Worm (Caenorhabditis elegans): ENCODE data around the gene F53F4.2.

F53F4.2 gene

ce11 chrV:13598370-13598769, 9.0 kb upstream of the F53F4.2 start:
- TF ChIP-seq ceh-36 (tag; optimal IDR thresholded peaks at IDR 0.05) = no peak
- TF ChIP-seq ets-7 (tag; optimal IDR thresholded peaks at IDR 0.05) = no peak
- no peak for TF ChIP-seq ceh-13 (GFP tag; optimal IDR thresholded peaks at IDR 0.05)
- TF ChIP-seq B0310.2 (tag; optimal IDR thresholded peaks at IDR 0.05) = no peak
- no peak for TF ChIP-seq tra-4 (tag; optimal IDR thresholded peaks at IDR 0.05)
- TF ChIP-seq F13C5.2 (tag; optimal IDR thresholded peaks at IDR 0.05) = no peak
- TF ChIP-seq scrt-1 (GFP tag; IDR thresholded peaks at IDR 0.05) = no peak
- no peak for TF ChIP-seq hmg-4 (GFP tag; optimal IDR thresholded peaks at IDR 0.05)
- no peak for TF ChIP-seq ama-1 (optimal IDR thresholded peaks at IDR 0.05)
- TF ChIP-seq tbx-37 (GFP tag; conservative IDR thresholded peaks at IDR 0.05) = no peak
- no peak for TF ChIP-seq tbx-11 (GFP tag; IDR thresholded peaks at IDR 0.05)
- no peak for TF ChIP-seq pes-1 (GFP tag; IDR thresholded peaks at IDR 0.05)
- TF ChIP-seq hmbx-1 (tag; optimal IDR thresholded peaks at IDR 0.05) = no peak
- TF ChIP-seq sea-1 (GFP tag; conservative IDR thresholded peaks at IDR 0.05) = no peak
- TF ChIP-seq aly-1 (tag; optimal IDR thresholded peaks at IDR 0.05) = no peak

DNA sequence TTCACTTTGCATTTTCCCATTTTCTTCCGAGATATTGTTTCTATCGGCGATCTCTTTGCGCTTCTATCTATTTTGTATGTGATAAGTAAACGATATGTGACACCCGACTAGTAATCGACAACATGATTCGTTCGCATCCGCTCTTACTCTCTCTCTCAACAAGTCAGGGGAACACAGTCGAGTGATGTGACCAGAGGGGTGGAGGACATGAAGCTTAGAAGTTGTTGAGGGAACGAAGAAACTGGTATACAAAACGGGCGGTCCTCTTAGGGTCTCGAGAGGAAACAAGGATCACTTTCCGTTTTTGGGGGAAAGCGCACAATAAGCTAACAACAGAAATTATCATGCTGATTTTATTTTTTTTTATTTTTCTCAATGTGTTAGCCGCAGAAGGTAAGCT, 3.7 kb upstream of the F53F4.2 start, which contains the start of gene F53F4.4:
TSS of gene F53F4.4 (plus strand) at position 301 of the 400 bp plus-strand sequence.
- TF ChIP-seq sea-1 (GFP tag; conservative IDR thresholded peaks at IDR 0.05) = no peak
- TF ChIP-seq hmg-4 (GFP tag; optimal IDR thresholded peaks at IDR 0.05) = no peak
- TF ChIP-seq tbx-37 (GFP tag; conservative IDR thresholded peaks at IDR 0.05) = no peak
- no peak for TF ChIP-seq scrt-1 (GFP tag; IDR thresholded peaks at IDR 0.05)
- no peak for TF ChIP-seq ets-7 (tag; optimal IDR thresholded peaks at IDR 0.05)
- no peak for TF ChIP-seq F13C5.2 (tag; optimal IDR thresholded peaks at IDR 0.05)
- TF ChIP-seq ceh-13 (GFP tag; optimal IDR thresholded peaks at IDR 0.05) = no peak
- no peak for TF ChIP-seq tra-4 (tag; optimal IDR thresholded peaks at IDR 0.05)
- TF ChIP-seq tbx-11 (GFP tag; IDR thresholded peaks at IDR 0.05) = no peak
- TF ChIP-seq hmbx-1 (tag; optimal IDR thresholded peaks at IDR 0.05) = no peak
- TF ChIP-seq ama-1 (optimal IDR thresholded peaks at IDR 0.05) = no peak
- TF ChIP-seq ceh-36 (tag; optimal IDR thresholded peaks at IDR 0.05) = no peak
- no peak for TF ChIP-seq flt-1 (GFP tag; IDR thresholded peaks at IDR 0.05)
- no peak for TF ChIP-seq aly-1 (tag; optimal IDR thresholded peaks at IDR 0.05)
- TF ChIP-seq hnd-1 (tag; optimal IDR thresholded peaks at IDR 0.05) = no peak
- TF ChIP-seq pes-1 (GFP tag; IDR thresholded peaks at IDR 0.05) = no peak
- no peak for TF ChIP-seq B0310.2 (tag; optimal IDR thresholded peaks at IDR 0.05)

DNA sequence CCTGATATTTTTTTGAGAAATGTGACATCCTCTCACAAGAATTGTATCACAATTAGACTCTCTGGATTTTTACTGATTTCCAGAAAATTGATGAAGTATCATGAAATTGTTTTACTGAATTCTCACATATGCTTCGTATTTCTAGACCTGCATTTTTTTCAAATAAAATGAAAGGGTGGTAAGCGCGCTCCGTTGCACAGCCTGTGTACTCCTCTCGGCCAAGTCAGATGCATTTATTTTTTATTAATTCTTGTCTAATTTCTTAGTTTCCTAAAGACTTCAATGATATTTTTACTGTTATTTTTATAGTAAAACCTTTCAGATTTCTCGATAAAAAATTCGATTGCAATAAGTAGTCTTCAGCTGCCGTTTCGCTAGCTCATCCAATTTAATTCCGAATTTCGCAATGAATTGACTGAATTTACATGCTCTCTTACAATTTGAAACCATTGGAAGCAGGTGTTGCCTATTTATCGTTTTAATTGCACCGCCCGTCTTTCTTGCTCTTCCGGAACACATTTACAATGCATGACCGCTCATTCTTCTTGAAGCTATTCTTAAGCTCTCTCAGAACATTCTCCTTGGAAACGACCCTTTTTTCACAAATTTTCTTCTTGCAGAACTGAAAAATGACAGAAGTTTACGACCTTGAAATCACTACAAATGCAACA, 2.2 kb upstream of the F53F4.2 start, which contains the start of gene tbcb-1:
TSS of gene tbcb-1 (plus strand) at position 621 of the 671 bp plus-strand sequence.
- TF ChIP-seq B0310.2 (tag; optimal IDR thresholded peaks at IDR 0.05) = no peak
- no peak for TF ChIP-seq aly-1 (tag; optimal IDR thresholded peaks at IDR 0.05)
- TF ChIP-seq tbx-11 (GFP tag; IDR thresholded peaks at IDR 0.05) = no peak
- TF ChIP-seq pes-1 (GFP tag; IDR thresholded peaks at IDR 0.05) = no peak
- no peak for TF ChIP-seq tbx-37 (GFP tag; conservative IDR thresholded peaks at IDR 0.05)
- TF ChIP-seq hnd-1 (tag; optimal IDR thresholded peaks at IDR 0.05) = no peak
- no peak for TF ChIP-seq ets-7 (tag; optimal IDR thresholded peaks at IDR 0.05)
- TF ChIP-seq hmg-4 (GFP tag; optimal IDR thresholded peaks at IDR 0.05) = no peak
- no peak for TF ChIP-seq F13C5.2 (tag; optimal IDR thresholded peaks at IDR 0.05)
- no peak for TF ChIP-seq tra-4 (tag; optimal IDR thresholded peaks at IDR 0.05)
- TF ChIP-seq flt-1 (GFP tag; IDR thresholded peaks at IDR 0.05) = no peak
- TF ChIP-seq ceh-13 (GFP tag; optimal IDR thresholded peaks at IDR 0.05) = no peak
- no peak for TF ChIP-seq ama-1 (optimal IDR thresholded peaks at IDR 0.05)
- TF ChIP-seq ceh-36 (tag; optimal IDR thresholded peaks at IDR 0.05) = no peak
- TF ChIP-seq hmbx-1 (tag; optimal IDR thresholded peaks at IDR 0.05) = no peak
- TF ChIP-seq scrt-1 (GFP tag; IDR thresholded peaks at IDR 0.05) = no peak
- no peak for TF ChIP-seq sea-1 (GFP tag; conservative IDR thresholded peaks at IDR 0.05)

- TF ChIP-seq B0310.2 (tag; optimal IDR thresholded peaks at IDR 0.05) = no peak
- TF ChIP-seq hmbx-1 (tag; optimal IDR thresholded peaks at IDR 0.05) = no peak
- TF ChIP-seq ceh-36 (tag; optimal IDR thresholded peaks at IDR 0.05) = no peak
- no peak for TF ChIP-seq flt-1 (GFP tag; IDR thresholded peaks at IDR 0.05)
- TF ChIP-seq F13C5.2 (tag; optimal IDR thresholded peaks at IDR 0.05) = no peak
- no peak for TF ChIP-seq tbx-37 (GFP tag; conservative IDR thresholded peaks at IDR 0.05)
- TF ChIP-seq pes-1 (GFP tag; IDR thresholded peaks at IDR 0.05) = no peak
- TF ChIP-seq ceh-13 (GFP tag; optimal IDR thresholded peaks at IDR 0.05) = no peak
- TF ChIP-seq aly-1 (tag; optimal IDR thresholded peaks at IDR 0.05) = no peak
- TF ChIP-seq ama-1 (optimal IDR thresholded peaks at IDR 0.05) = no peak
- no peak for TF ChIP-seq sea-1 (GFP tag; conservative IDR thresholded peaks at IDR 0.05)
- no peak for TF ChIP-seq ets-7 (tag; optimal IDR thresholded peaks at IDR 0.05)
- no peak for TF ChIP-seq tbx-11 (GFP tag; IDR thresholded peaks at IDR 0.05)
- no peak for TF ChIP-seq tra-4 (tag; optimal IDR thresholded peaks at IDR 0.05)
Measured at ce11 chrV:13587902-13588301, 1.5 kb downstream of the F53F4.2 start, which contains the start of gene F53F4.17. Gene F53F4.17 (plus strand): TSS chrV:13588202.

DNA sequence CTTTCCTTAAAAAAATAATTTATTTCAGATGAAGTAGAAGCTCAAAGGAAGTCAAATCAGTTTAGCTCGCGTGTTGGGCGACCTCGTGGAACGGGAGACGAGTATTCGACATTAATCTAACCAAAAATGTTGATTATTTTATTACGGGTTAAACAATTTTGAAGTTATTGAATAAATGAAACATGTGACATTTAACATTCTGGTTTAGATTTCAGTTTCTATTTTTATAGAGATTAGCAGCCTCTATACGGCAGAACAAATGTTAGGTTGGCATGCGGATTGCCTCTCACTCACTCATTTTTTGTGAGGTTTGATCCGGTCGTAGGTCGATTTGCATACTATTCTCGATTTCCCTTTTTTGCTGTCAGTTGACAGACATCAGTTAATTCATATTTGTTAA, 4.9 kb downstream of the F53F4.2 start, which contains the start of gene F53F4.1:
TSS of gene F53F4.1 (plus strand) at position 301 of the 400 bp plus-strand sequence.
- no peak for TF ChIP-seq ets-7 (tag; optimal IDR thresholded peaks at IDR 0.05)
- TF ChIP-seq B0310.2 (tag; optimal IDR thresholded peaks at IDR 0.05) = no peak
- TF ChIP-seq scrt-1 (GFP tag; IDR thresholded peaks at IDR 0.05) = no peak
- TF ChIP-seq tbx-11 (GFP tag; IDR thresholded peaks at IDR 0.05) = no peak
- no peak for TF ChIP-seq tra-4 (tag; optimal IDR thresholded peaks at IDR 0.05)

DNA sequence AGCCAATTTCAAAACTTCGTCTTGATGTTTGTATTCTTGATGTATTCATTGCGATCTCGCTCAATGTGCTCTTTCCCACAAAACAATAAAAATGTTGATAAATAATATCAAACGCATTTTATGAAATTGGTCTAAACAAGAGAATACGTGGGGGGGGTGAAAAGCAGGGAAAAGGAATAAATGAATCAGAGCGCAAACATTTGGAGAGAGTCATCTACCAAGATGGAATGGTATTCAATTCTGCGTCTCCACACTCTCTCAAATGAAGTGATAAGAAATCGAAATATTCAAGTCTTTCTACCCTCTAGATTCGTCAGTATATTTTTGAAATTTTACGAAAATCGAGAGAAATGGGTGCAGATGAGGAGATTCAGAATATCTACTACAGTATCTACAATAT, 8.7 kb downstream of the F53F4.2 start, which contains the start of gene C50B8.5:
TSS of gene C50B8.5 (plus strand) at position 273 of the 400 bp plus-strand sequence.
- no peak for TF ChIP-seq tra-4 (tag; optimal IDR thresholded peaks at IDR 0.05)
- TF ChIP-seq sea-1 (GFP tag; conservative IDR thresholded peaks at IDR 0.05) = no peak
- TF ChIP-seq aly-1 (tag; optimal IDR thresholded peaks at IDR 0.05) = no peak
- TF ChIP-seq hnd-1 (tag; optimal IDR thresholded peaks at IDR 0.05) = no peak
- TF ChIP-seq ets-7 (tag; optimal IDR thresholded peaks at IDR 0.05) = no peak

DNA sequence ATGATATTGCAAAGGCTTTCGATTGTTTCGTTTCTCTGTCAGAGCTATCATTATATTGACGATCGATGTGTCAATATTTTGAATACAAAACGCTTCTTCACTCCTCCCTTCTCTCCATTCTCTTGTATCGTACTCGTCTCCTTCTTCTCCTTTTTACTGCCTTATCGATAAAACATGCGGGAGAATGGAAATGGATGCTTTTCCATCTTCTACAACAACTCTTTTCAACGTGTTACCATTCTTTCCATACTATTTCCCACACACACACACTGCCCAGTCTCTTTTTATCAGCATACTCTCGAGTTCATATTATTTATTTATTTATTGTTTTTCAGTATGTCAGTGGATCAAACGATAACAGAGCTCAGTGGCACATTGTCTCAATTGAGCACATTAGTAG, 10.8 kb downstream of the F53F4.2 start, which contains the start of gene C50B8.6:
TSS of gene C50B8.6 (plus strand) at position 336 of the 400 bp plus-strand sequence.
- TF ChIP-seq tra-4 (tag; optimal IDR thresholded peaks at IDR 0.05) = no peak
- TF ChIP-seq F13C5.2 (tag; optimal IDR thresholded peaks at IDR 0.05) = no peak
- TF ChIP-seq hmg-4 (GFP tag; optimal IDR thresholded peaks at IDR 0.05) = no peak
- TF ChIP-seq tbx-37 (GFP tag; conservative IDR thresholded peaks at IDR 0.05) = no peak

All from whole organism, early embryonic.